Worm (Caenorhabditis elegans): ENCODE results near the gene pnk-4.
A peak's percentile ranks its signal among the peaks of the same experiment; 100 is the strongest.

The pnk-4 gene

ce11 chrX:5085465-5085864 lies 2.2 kb upstream of the pnk-4 start (continued):
- TF ChIP-seq lag-1 (GFP tag; IDR thresholded peaks at IDR 0.05) = no peak
- TF ChIP-seq xnd-1 (tag; optimal IDR thresholded peaks at IDR 0.05) = no peak
- peak; percentile 70 for TF ChIP-seq ZK185.1 (tag; optimal IDR thresholded peaks at IDR 0.05; ENCODE audit: poor library complexity, severe bottlenecking)
- no peak for TF ChIP-seq Y53F4B.3 (GFP tag; IDR thresholded peaks at IDR 0.05)
- TF ChIP-seq sdz-38 (tag; optimal IDR thresholded peaks at IDR 0.05) = no peak
- peak; percentile 92 for TF ChIP-seq chd-7 (tag; optimal IDR thresholded peaks at IDR 0.05)
- TF ChIP-seq him-1 (tag; optimal IDR thresholded peaks at IDR 0.05) = peak; percentile 79
- peak; percentile 68 for TF ChIP-seq snpc-3.4 (tag; optimal IDR thresholded peaks at IDR 0.05)
- peak; percentile 74; the same call in 1 of the 2 replicates for TF ChIP-seq ztf-28 (GFP tag; IDR thresholded peaks at IDR 0.05)
- TF ChIP-seq F57A8.1 (GFP tag; optimal IDR thresholded peaks at IDR 0.05) = peak; percentile 73
- TF ChIP-seq akir-1 (GFP tag; optimal IDR thresholded peaks at IDR 0.05) = no peak
- TF ChIP-seq B0336.3 (GFP tag; IDR thresholded peaks at IDR 0.05) = peak; percentile 71; the same call in 1 of the 2 replicates
- TF ChIP-seq madf-10 (tag; optimal IDR thresholded peaks at IDR 0.05) = peak; percentile 83
- TF ChIP-seq B0261.1 (tag; optimal IDR thresholded peaks at IDR 0.05) = peak; percentile 98
- TF ChIP-seq ceh-58 (GFP tag; IDR thresholded peaks at IDR 0.05) = peak; percentile 84; the same call in 1 of the 2 replicates
- TF ChIP-seq unc-62 (GFP tag; optimal IDR thresholded peaks at IDR 0.05) = no peak
- no peak for TF ChIP-seq Y79H2A.3 (GFP tag; conservative IDR thresholded peaks at IDR 0.05)
- TF ChIP-seq dpff-1 (tag; optimal IDR thresholded peaks at IDR 0.05) = no peak
- peak; percentile 96 for TF ChIP-seq tbp1 (GFP tag; optimal IDR thresholded peaks at IDR 0.05)
- TF ChIP-seq tbx-9 (tag; optimal IDR thresholded peaks at IDR 0.05; ENCODE audit: borderline replicate concordance) = peak; percentile 27
- TF ChIP-seq Y67H2A.10 (GFP tag; conservative IDR thresholded peaks at IDR 0.05) = 0 out of 2 replicates have a peak, but pooled peaks have one; percentile 12
- TF ChIP-seq nhr-179 (tag; optimal IDR thresholded peaks at IDR 0.05) = peak; percentile 49
- TF ChIP-seq nhr-27 (tag; optimal IDR thresholded peaks at IDR 0.05) = peak; percentile 52
- TF ChIP-seq ceh-91 (GFP tag; IDR thresholded peaks at IDR 0.05) = no peak
- TF ChIP-seq nhr-90 (tag; optimal IDR thresholded peaks at IDR 0.05) = peak; percentile 89
- peak; percentile 66 for TF ChIP-seq ceh-79 (tag; optimal IDR thresholded peaks at IDR 0.05)
- no peak; the same call in 1 of the 2 replicates for TF ChIP-seq madf-8 (GFP tag; conservative IDR thresholded peaks at IDR 0.05)
- peak; percentile 92 for TF ChIP-seq pbrm-1 (GFP tag; IDR thresholded peaks at IDR 0.05)
- peak; percentile 76 for TF ChIP-seq ztf-3 (GFP tag; optimal IDR thresholded peaks at IDR 0.05)
- TF ChIP-seq rec-8 (tag; optimal IDR thresholded peaks at IDR 0.05) = peak; percentile 64 to 93
- no peak for TF ChIP-seq hlh-26 (GFP tag; conservative IDR thresholded peaks at IDR 0.05)
- peak; percentile 50; the same call in 1 of the 2 replicates for TF ChIP-seq attf-3 (GFP tag; conservative IDR thresholded peaks at IDR 0.05)
- TF ChIP-seq zim-3 (tag; optimal IDR thresholded peaks at IDR 0.05) = peak; percentile 85
- TF ChIP-seq lin-40 (tag; optimal IDR thresholded peaks at IDR 0.05) = peak; percentile 90
- TF ChIP-seq F49E8.2 (tag; optimal IDR thresholded peaks at IDR 0.05; ENCODE audit: insufficient read depth) = peak; percentile 6

ce11 chrX:5086212-5086611 lies 1.4 kb upstream of the pnk-4 start:
- TF ChIP-seq aptf-3 (GFP tag; IDR thresholded peaks at IDR 0.05) (no peak), madf-8 (GFP tag; conservative IDR thresholded peaks at IDR 0.05) (no peak), B0019.2 (GFP tag; conservative IDR thresholded peaks at IDR 0.05) (no peak), unc-62 (GFP tag; optimal IDR thresholded peaks at IDR 0.05) (no peak), hmg-1.2 (GFP tag; IDR thresholded peaks at IDR 0.05) (peak; percentile 44; the same call in 1 of the 2 replicates), C17E4.6 (GFP tag; IDR thresholded peaks at IDR 0.05) (no peak)
